Worm (Caenorhabditis elegans) whole organism, early embryonic: Measurements from ENCODE around the gene T24H10.1.

Source experiments
- F13C5.2 ChIP-seq: sonication (generic microtip); optimal IDR thresholded peaks from 2 replicates; lab custom pipeline; 2017; ENCODE audit warnings: mild to moderate bottlenecking, missing genetic modification characterization, inconsistent platforms, missing compliant biosample characterization
- ama-1 ChIP-seq: fragments of 150-350 bp; optimal IDR thresholded peaks from 2 replicates; lab custom pipeline; 2014
- ceh-36 ChIP-seq: sonication (generic microtip); optimal IDR thresholded peaks from 2 replicates; lab custom pipeline; 2016; ENCODE audit warnings: missing genetic modification characterization, inconsistent platforms, missing compliant biosample characterization
- ets-7 ChIP-seq: sonication (generic microtip); optimal IDR thresholded peaks from 2 replicates; lab custom pipeline; 2016; ENCODE audit warnings: missing genotype, missing genetic modification characterization, missing compliant biosample characterization
- flt-1 ChIP-seq: fragments of 200-800 bp; sonication (Bioruptor generic); IDR thresholded peaks from 2 replicates; pipeline ENCODE4 v1.3.6; 2022; ENCODE audit warnings: missing genetic modification characterization, missing compliant biosample characterization
- tbx-11 ChIP-seq: fragments of 200-800 bp; sonication (Bioruptor generic); IDR thresholded peaks from 2 replicates; pipeline ENCODE4 v1.3.6; 2022; ENCODE audit warnings: missing genetic modification characterization, missing compliant biosample characterization
- tbx-37 ChIP-seq: fragments of 200-800 bp; sonication (Bioruptor generic); conservative IDR thresholded peaks from 2 replicates; pipeline ENCODE4 v1.3.6; 2022; ENCODE audit warnings: missing genetic modification reagents, missing genetic modification characterization, missing compliant biosample characterization

DNA sequence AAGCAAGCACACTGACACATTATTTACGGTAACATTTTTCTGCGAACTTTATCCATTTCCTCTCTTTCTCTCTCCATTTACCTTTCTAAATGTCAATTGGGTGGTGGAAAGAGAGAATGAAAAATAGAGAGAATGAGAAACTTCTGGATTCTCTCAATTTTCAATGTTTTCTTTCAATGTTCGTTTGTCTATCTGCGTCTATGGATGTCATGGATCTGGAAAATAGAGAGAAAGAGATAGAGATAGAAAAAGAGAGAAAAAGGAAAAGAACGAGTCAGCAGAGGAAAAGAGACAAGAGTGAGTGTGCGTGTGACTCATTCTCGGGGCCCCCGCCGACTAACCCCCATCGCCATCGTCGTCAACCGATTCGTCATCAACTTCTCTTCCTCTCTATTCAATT, 13.7 kb downstream of the T24H10.1 start, which contains the start of gene jun-1:
- TF ChIP-seq ets-7 (tag; lab: Kevin White, UChicago) (no peak), flt-1 (no peak), tbx-37 (GFP tag; lab: Robert Waterston, UW) (no peak), ama-1 (lab: Kevin White, UChicago) (no peak), ceh-36 (tag; lab: Kevin White, UChicago) (no peak), tbx-11 (GFP tag; lab: Robert Waterston, UW) (no peak), F13C5.2 (tag; lab: Kevin White, UChicago) (no peak)
